Worm (Caenorhabditis elegans): ENCODE measurements around the gene tbx-37.

ce11 chrIII:11221583-11222191 lies 5.2 kb downstream of the tbx-37 start:
- no peak for TF ChIP-seq daf-12 (tag; optimal IDR thresholded peaks at IDR 0.05)
- no peak for TF ChIP-seq pha-4 (GFP tag; IDR thresholded peaks at IDR 0.05)
- TF ChIP-seq pha-4 (tag; optimal IDR thresholded peaks at IDR 0.05): no peak
- TF ChIP-seq lin-29 (GFP tag; IDR thresholded peaks at IDR 0.05): no peak
- TF ChIP-seq nhr-76 (tag; optimal IDR thresholded peaks at IDR 0.05): no peak
- TF ChIP-seq Y5F2A.4 (GFP tag; optimal IDR thresholded peaks at IDR 0.05): no peak
- TF ChIP-seq arid-1 (GFP tag; conservative IDR thresholded peaks at IDR 0.05): no peak
- no peak for TF ChIP-seq dmd-8 (GFP tag; IDR thresholded peaks at IDR 0.05)
- TF ChIP-seq F37D6.2 (tag; optimal IDR thresholded peaks at IDR 0.05): no peak
- TF ChIP-seq nhr-25 (tag; optimal IDR thresholded peaks at IDR 0.05; ENCODE audit: borderline replicate concordance, insufficient read depth): no peak
- no peak for TF ChIP-seq snpc-4 (tag; optimal IDR thresholded peaks at IDR 0.05)
- no peak for TF ChIP-seq nhr-11 (tag; optimal IDR thresholded peaks at IDR 0.05)
- no peak for TF ChIP-seq snpc-1.2 (GFP tag; IDR thresholded peaks at IDR 0.05)
- no peak for TF ChIP-seq dve-1 (tag; optimal IDR thresholded peaks at IDR 0.05; ENCODE audit: insufficient read depth)
